Fruit fly (Drosophila melanogaster): ENCODE results near the gene CG18558.

The CG18558 gene

DNA sequence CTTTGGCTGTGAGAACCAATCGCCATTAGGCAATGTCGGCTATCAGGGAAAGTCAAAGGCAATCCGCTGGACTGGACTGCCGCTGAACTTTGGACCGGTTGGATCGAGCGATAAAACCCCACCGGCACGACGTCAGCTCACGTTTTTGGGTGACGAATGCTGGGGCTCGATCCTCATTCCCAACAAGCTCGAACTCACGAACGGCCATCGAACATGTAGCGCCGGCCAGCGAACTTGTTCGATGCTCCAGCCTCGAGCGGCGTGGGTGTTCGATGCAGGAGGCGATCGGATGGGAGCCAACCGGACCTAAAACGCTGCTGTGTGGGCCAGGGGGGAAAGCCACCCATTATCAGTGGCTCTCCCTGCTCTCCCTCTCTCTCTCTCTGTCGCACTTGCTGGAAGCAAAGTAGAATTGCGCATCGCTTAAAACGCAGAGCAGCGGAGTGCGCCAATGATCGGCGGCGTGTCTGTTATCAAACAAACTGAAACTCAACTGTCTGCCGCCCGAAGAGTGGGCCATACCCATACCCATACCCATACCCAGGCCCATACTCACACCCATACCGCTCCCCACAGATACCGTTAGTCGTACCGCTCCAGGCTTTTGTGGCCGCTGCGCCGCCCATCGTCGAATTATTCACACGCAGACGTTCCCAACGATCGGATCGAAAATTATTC is 39.5 kb downstream of the CG18558 start, which contains the start of gene daw (continued):
- TF ChIP-seq bcd (GFP tag; optimal IDR thresholded peaks at IDR 0.05) = no peak
- peak; percentile 85 for TF ChIP-seq CG34376 (GFP tag; optimal IDR thresholded peaks at IDR 0.05)
- peak; percentile 13; the same call in 1 of the 3 replicates for TF ChIP-seq CG34224 (GFP tag; IDR thresholded peaks at IDR 0.05; ENCODE audit: partially characterized antibody)
- TF ChIP-seq CG1647 (GFP tag; optimal IDR thresholded peaks at IDR 0.05) = no peak
- TF ChIP-seq trem (tag; optimal IDR thresholded peaks at IDR 0.05) = no peak
- no peak for TF ChIP-seq Ssrp (tag; optimal IDR thresholded peaks at IDR 0.05)
- TF ChIP-seq CG4820 (GFP tag; optimal IDR thresholded peaks at IDR 0.05) = no peak
- TF ChIP-seq CG10543 (GFP tag; optimal IDR thresholded peaks at IDR 0.05) = peak; percentile 52
- TF ChIP-seq CG30431 (GFP tag; optimal IDR thresholded peaks at IDR 0.05) = no peak
- no peak for TF ChIP-seq run (tag; optimal IDR thresholded peaks at IDR 0.05)
- peak; percentile 23 for TF ChIP-seq HmgD (GFP tag; optimal IDR thresholded peaks at IDR 0.05)
- peak; percentile 60 for TF ChIP-seq Med (GFP tag)
- peak; percentile 86 for TF ChIP-seq cwo (GFP tag; optimal IDR thresholded peaks at IDR 0.05)
- TF ChIP-seq Adf1 (GFP tag; IDR thresholded peaks at IDR 0.05) = peak; percentile 49; the same call in 1 of the 2 replicates
- TF ChIP-seq CG2875 (GFP tag; optimal IDR thresholded peaks at IDR 0.05) = no peak
- TF ChIP-seq CG17568 (GFP tag; optimal IDR thresholded peaks at IDR 0.05) = no peak
- no peak for TF ChIP-seq usp (GFP tag; optimal IDR thresholded peaks at IDR 0.05)
- no peak for TF ChIP-seq Doc3 (GFP tag; IDR thresholded peaks at IDR 0.05; ENCODE audit: partially characterized antibody)
- TF ChIP-seq CG1832 (GFP tag; optimal IDR thresholded peaks at IDR 0.05) = peak; percentile 20
- no peak for TF ChIP-seq ranshi (GFP tag; IDR thresholded peaks at IDR 0.05)
- no peak for TF ChIP-seq otp (GFP tag; IDR thresholded peaks at IDR 0.05)
- TF ChIP-seq CG7357 (GFP tag; IDR thresholded peaks at IDR 0.05) = no peak
- peak; percentile 40 for TF ChIP-seq Nf-YC (tag; optimal IDR thresholded peaks at IDR 0.05)
- TF ChIP-seq Vsx1 (GFP tag; optimal IDR thresholded peaks at IDR 0.05) = no peak
- TF ChIP-seq ssp (GFP tag; IDR thresholded peaks at IDR 0.05) = no peak
- peak; percentile 68 for TF ChIP-seq CG12769 (tag; optimal IDR thresholded peaks at IDR 0.05)
- no peak for TF ChIP-seq Myb (GFP tag; optimal IDR thresholded peaks at IDR 0.05)
- TF ChIP-seq Atf6 (GFP tag; IDR thresholded peaks at IDR 0.05) = no peak
- TF ChIP-seq NC2β (GFP tag; optimal IDR thresholded peaks at IDR 0.05) = no peak
- no peak for TF ChIP-seq CG9817 (tag; optimal IDR thresholded peaks at IDR 0.05)
- TF ChIP-seq Ada2b (GFP tag; IDR thresholded peaks at IDR 0.05) = no peak
- TF ChIP-seq gce (GFP tag; IDR thresholded peaks at IDR 0.05) = no peak
- no peak for TF ChIP-seq Fer3 (tag; optimal IDR thresholded peaks at IDR 0.05)
- TF ChIP-seq CG11456 (GFP tag; IDR thresholded peaks at IDR 0.05) = peak; percentile 21; the same call in 1 of the 3 replicates
- no peak for TF ChIP-seq Dll (GFP tag; IDR thresholded peaks at IDR 0.05; ENCODE audit: partially characterized antibody)
- TF ChIP-seq CG6654 (GFP tag; optimal IDR thresholded peaks at IDR 0.05) = no peak
- TF ChIP-seq dm (GFP tag; optimal IDR thresholded peaks at IDR 0.05) = no peak
- TF ChIP-seq BtbVII (GFP tag; optimal IDR thresholded peaks at IDR 0.05) = no peak
- TF ChIP-seq Scr (GFP tag; IDR thresholded peaks at IDR 0.05; ENCODE audit: partially characterized antibody) = no peak
- TF ChIP-seq cato (GFP tag; optimal IDR thresholded peaks at IDR 0.05; ENCODE audit: borderline replicate concordance) = no peak
- TF ChIP-seq Opbp (GFP tag; IDR thresholded peaks at IDR 0.05; ENCODE audit: partially characterized antibody) = no peak
- TF ChIP-seq bab2 (GFP tag; optimal IDR thresholded peaks at IDR 0.05) = no peak
- no peak for TF ChIP-seq abd-A (tag; optimal IDR thresholded peaks at IDR 0.05)
- no peak for TF ChIP-seq yki (optimal IDR thresholded peaks at IDR 0.05)
- no peak for TF ChIP-seq CG13123 (GFP tag; optimal IDR thresholded peaks at IDR 0.05)
- TF ChIP-seq CG17385 (GFP tag; optimal IDR thresholded peaks at IDR 0.05) = no peak
- TF ChIP-seq Hsf (GFP tag; optimal IDR thresholded peaks at IDR 0.05) = no peak
- TF ChIP-seq CG6791 (GFP tag; IDR thresholded peaks at IDR 0.05; ENCODE audit: partially characterized antibody) = no peak
- peak; percentile 22; the same call in 1 of the 2 replicates for TF ChIP-seq sob (GFP tag; IDR thresholded peaks at IDR 0.05)
- TF ChIP-seq CG13624 (GFP tag; optimal IDR thresholded peaks at IDR 0.05) = peak; percentile 81
